Worm (Caenorhabditis elegans) whole organism, L4 larva: ENCODE measurements around the gene W01A11.7.

Source experiments
- D1046.2 ChIP-seq: fragments of 200-800 bp; sonication (Bioruptor generic); IDR thresholded peaks from 2 replicates; pipeline ENCODE4 v1.3.6; 2022; ENCODE audit warnings: missing genetic modification characterization, missing compliant biosample characterization
- F10B5.3 ChIP-seq: sonication (generic microtip); optimal IDR thresholded peaks from 2 replicates; lab custom pipeline; 2016; ENCODE audit warnings: mild to moderate bottlenecking, missing genetic modification characterization, missing compliant biosample characterization
- F44E2.7 ChIP-seq: fragments of 200-800 bp; sonication (Bioruptor generic); IDR thresholded peaks from 2 replicates; pipeline ENCODE4 v2.1.2; 2022; ENCODE audit warnings: missing genetic modification characterization, missing compliant biosample characterization
- R02D3.7 ChIP-seq: fragments of 150-350 bp; sonication (generic microtip); optimal IDR thresholded peaks from 3 replicates; lab custom pipeline; 2014; ENCODE audit warnings: missing biosample characterization, missing genetic modification characterization
- T20F7.1 ChIP-seq: fragments of 200-800 bp; sonication (Bioruptor generic); optimal IDR thresholded peaks from 2 replicates; lab custom pipeline; 2018; ENCODE audit warnings: mild to moderate bottlenecking, missing genetic modification characterization, missing compliant biosample characterization
- Y48G9A.11 ChIP-seq: fragments of 200-800 bp; sonication (Bioruptor generic); IDR thresholded peaks from 2 replicates; pipeline ENCODE4 v1.3.6; 2022; ENCODE audit warnings: missing genetic modification reagents, missing genetic modification characterization, missing compliant biosample characterization
- ZK546.5 ChIP-seq, 2 experiments: sonication (generic microtip); optimal IDR thresholded peaks; 2 replicates each; lab custom pipeline; 2017; ENCODE audit warnings: missing biosample characterization in 2 of 2, missing genetic modification characterization in 2 of 2
- aha-1 ChIP-seq: fragments of 150-350 bp; peaks from one replicate; lab custom pipeline; 2014; ENCODE audit warnings: missing biosample characterization, missing genetic modification characterization
- aly-2 ChIP-seq: sonication (generic microtip); optimal IDR thresholded peaks from 2 replicates; lab custom pipeline; 2018; ENCODE audit warnings: missing biosample characterization, missing genetic modification characterization
- attf-4 ChIP-seq: sonication (generic microtip); optimal IDR thresholded peaks from 3 replicates; lab custom pipeline; 2017; ENCODE audit warnings: missing biosample characterization, missing genetic modification characterization
- ceh-28 ChIP-seq: fragments of 150-350 bp; optimal IDR thresholded peaks from 2 replicates; lab custom pipeline; 2014; ENCODE audit warnings: missing biosample characterization, missing genetic modification reagents, missing genetic modification characterization
- ceh-44 ChIP-seq: fragments of 200-800 bp; sonication (Bioruptor generic); IDR thresholded peaks from 2 replicates; pipeline ENCODE4 v1.3.6; 2022; ENCODE audit warnings: missing genetic modification reagents, missing genetic modification characterization, missing compliant biosample characterization
- ceh-62 ChIP-seq: sonication (generic microtip); optimal IDR thresholded peaks from 2 replicates; lab custom pipeline; 2017; ENCODE audit warnings: missing biosample characterization, missing genetic modification characterization
- ces-1 ChIP-seq: fragments of 150-350 bp; sonication (generic microtip); optimal IDR thresholded peaks from 4 replicates; lab custom pipeline; 2014; ENCODE audit warnings: missing biosample characterization, missing genetic modification reagents, missing genetic modification characterization
- daf-12 ChIP-seq: fragments of 150-350 bp; optimal IDR thresholded peaks from 2 replicates; lab custom pipeline; 2014; ENCODE audit warnings: missing biosample characterization, missing genetic modification reagents, missing genetic modification characterization
- daf-8 ChIP-seq: fragments of 200-800 bp; sonication (Bioruptor generic); IDR thresholded peaks from 2 replicates; pipeline ENCODE4 v1.3.6; 2022; ENCODE audit warnings: missing genetic modification characterization, missing compliant biosample characterization
- dmd-6 ChIP-seq: fragments of 200-800 bp; sonication (Bioruptor generic); IDR thresholded peaks from 2 replicates; pipeline ENCODE4 v1.3.6; 2022; ENCODE audit warnings: missing genetic modification reagents, missing genetic modification characterization, missing compliant biosample characterization
- dmd-9 ChIP-seq: fragments of 200-800 bp; sonication (Bioruptor generic); IDR thresholded peaks from 2 replicates; pipeline ENCODE4 v1.3.6; 2022; ENCODE audit warnings: missing genetic modification reagents, missing genetic modification characterization, missing compliant biosample characterization
- egl-43 ChIP-seq: fragments of 200-800 bp; sonication (Bioruptor generic); IDR thresholded peaks from 2 replicates; pipeline ENCODE4 v1.3.6; 2022; ENCODE audit warnings: missing genetic modification reagents, missing genetic modification characterization, missing compliant biosample characterization
- fkh-10 ChIP-seq: fragments of 150-350 bp; optimal IDR thresholded peaks from 2 replicates; lab custom pipeline; 2014; ENCODE audit warnings: missing biosample characterization, missing genetic modification reagents, missing genetic modification characterization
- fos-1 ChIP-seq: fragments of 150-350 bp; optimal IDR thresholded peaks from 2 replicates; lab custom pipeline; 2014; ENCODE audit warnings: missing biosample characterization, missing genetic modification characterization
- hif-1 ChIP-seq, 2 experiments: sonication (generic microtip); optimal IDR thresholded peaks; 2 replicates each; lab custom pipeline; 2016 to 2017; ENCODE audit warnings: missing compliant biosample characterization in 2 of 2, missing genetic modification characterization in 2 of 2, missing genetic modification reagents in 2 of 2, missing genotype in 2 of 2, mild to moderate bottlenecking in 1 of 2
- hlh-11 ChIP-seq: fragments of 200-800 bp; sonication (Bioruptor generic); optimal IDR thresholded peaks from 2 replicates; lab custom pipeline; 2018; ENCODE audit warnings: mild to moderate bottlenecking, missing genetic modification characterization, missing compliant biosample characterization
- hmg-1.1 ChIP-seq: fragments of 200-800 bp; sonication (Bioruptor generic); IDR thresholded peaks from 2 replicates; pipeline ENCODE4 v1.3.6; 2022; ENCODE audit warnings: missing genetic modification reagents, missing genetic modification characterization, missing compliant biosample characterization
- jun-1 ChIP-seq: fragments of 150-350 bp; optimal IDR thresholded peaks from 2 replicates; lab custom pipeline; 2014; ENCODE audit warnings: missing biosample characterization, missing genetic modification reagents, missing genetic modification characterization
- lin-15B ChIP-seq: fragments of 150-350 bp; sonication (generic microtip); optimal IDR thresholded peaks from 3 replicates; lab custom pipeline; 2014; ENCODE audit warnings: missing biosample characterization, missing genetic modification characterization
- lin-29 ChIP-seq: fragments of 200-800 bp; sonication (Bioruptor generic); IDR thresholded peaks from 2 replicates; pipeline ENCODE4 v1.3.6; 2022; ENCODE audit warnings: missing genetic modification reagents, missing genetic modification characterization, missing compliant biosample characterization
- lin-39 ChIP-seq: fragments of 150-350 bp; optimal IDR thresholded peaks from 2 replicates; lab custom pipeline; 2014; ENCODE audit warnings: missing biosample characterization, missing genetic modification reagents, missing genetic modification characterization
- lsy-2 ChIP-seq, 2 experiments: fragments of 150-350 bp in 1 of 2; sonication (generic microtip) in 1 of 2; optimal IDR thresholded peaks; 2 replicates each; lab custom pipeline; 2014 to 2017; ENCODE audit warnings: missing biosample characterization in 2 of 2, missing genetic modification characterization in 2 of 2
- madf-5 ChIP-seq, 2 experiments: fragments of 200-800 bp; sonication (Bioruptor generic); IDR thresholded peaks; 2 replicates each; pipeline ENCODE4 v1.3.6; 2022; ENCODE audit warnings: missing compliant biosample characterization in 2 of 2, missing genetic modification characterization in 2 of 2
- madf-9 ChIP-seq: fragments of 200-800 bp; sonication (Bioruptor generic); conservative IDR thresholded peaks from 2 replicates; pipeline ENCODE4 v1.3.6; 2022; ENCODE audit warnings: missing genetic modification reagents, missing genetic modification characterization, missing compliant biosample characterization
- mdl-1 ChIP-seq, 2 experiments: fragments of 150-350 bp in 1 of 2; sonication (generic microtip) in 1 of 2; optimal IDR thresholded peaks; 2 replicates each; lab custom pipeline; 2014 to 2017; ENCODE audit warnings: missing biosample characterization in 2 of 2, missing genetic modification characterization in 2 of 2
- mdt-29 ChIP-seq: fragments of 200-800 bp; sonication (Bioruptor generic); IDR thresholded peaks from 2 replicates; pipeline ENCODE4 v1.3.6; 2022; ENCODE audit warnings: missing genetic modification reagents, missing genetic modification characterization, missing compliant biosample characterization
- mes-2 ChIP-seq: sonication (generic microtip); optimal IDR thresholded peaks from 2 replicates; lab custom pipeline; 2016; ENCODE audit warnings: missing genotype, mild to moderate bottlenecking, missing genetic modification characterization, missing compliant biosample characterization; ENCODE audit not compliant: poor library complexity, severe bottlenecking
- nhr-10 ChIP-seq: fragments of 150-350 bp; optimal IDR thresholded peaks from 2 replicates; lab custom pipeline; 2014; ENCODE audit warnings: missing biosample characterization, missing genetic modification characterization
- nhr-11 ChIP-seq: fragments of 150-350 bp; optimal IDR thresholded peaks from 2 replicates; lab custom pipeline; 2014; ENCODE audit warnings: missing biosample characterization, missing genetic modification characterization
- nhr-111 ChIP-seq: fragments of 200-800 bp; sonication (Bioruptor generic); optimal IDR thresholded peaks from 2 replicates; lab custom pipeline; 2018; ENCODE audit warnings: mild to moderate bottlenecking, missing genetic modification characterization, missing compliant biosample characterization
- nhr-77 ChIP-seq: fragments of 150-350 bp; optimal IDR thresholded peaks from 2 replicates; lab custom pipeline; 2014; ENCODE audit warnings: missing biosample characterization, missing genetic modification characterization
- pqm-1 ChIP-seq: sonication (generic microtip); optimal IDR thresholded peaks from 2 replicates; lab custom pipeline; 2017; ENCODE audit warnings: missing biosample characterization, missing genetic modification characterization
- saeg-2 ChIP-seq: fragments of 200-800 bp; sonication (Bioruptor generic); IDR thresholded peaks from 2 replicates; pipeline ENCODE4 v1.3.6; 2022; ENCODE audit warnings: missing genetic modification reagents, missing genetic modification characterization, missing compliant biosample characterization
- sdz-12 ChIP-seq: fragments of 200-800 bp; sonication (Bioruptor generic); optimal IDR thresholded peaks from 2 replicates; lab custom pipeline; 2018; ENCODE audit warnings: mild to moderate bottlenecking, missing genetic modification characterization, missing compliant biosample characterization
- skn-1 ChIP-seq: fragments of 150-350 bp; optimal IDR thresholded peaks from 2 replicates; lab custom pipeline; 2014; ENCODE audit warnings: missing biosample characterization, missing genetic modification characterization
- snpc-4 ChIP-seq: fragments of 150-350 bp; optimal IDR thresholded peaks from 2 replicates; lab custom pipeline; 2014; ENCODE audit warnings: missing biosample characterization, missing genetic modification characterization
- unc-39 ChIP-seq: sonication (generic microtip); optimal IDR thresholded peaks from 2 replicates; lab custom pipeline; 2017; ENCODE audit warnings: missing biosample characterization, missing genetic modification characterization
- unc-62 ChIP-seq, 3 experiments: fragments of 150-350 bp in 1 of 3; sonication (generic microtip); optimal IDR thresholded peaks in 2 of 3; peaks in 1 of 3; 1 replicate in 1 of 3; 2 replicates in 2 of 3; lab custom pipeline; 2014 to 2017; ENCODE audit warnings: missing biosample characterization in 3 of 3, missing genetic modification characterization in 3 of 3, missing genetic modification reagents in 3 of 3, missing genotype in 1 of 3
- zag-1 ChIP-seq: fragments of 150-350 bp; optimal IDR thresholded peaks from 2 replicates; lab custom pipeline; 2014; ENCODE audit warnings: missing biosample characterization, missing genetic modification characterization

W01A11.7 gene

ce11 chrV:6516491-6517304 lies 11.5 kb upstream of the W01A11.7 start, which contains the start of gene mdh-1 (continued):
- TF ChIP-seq mes-2 (tag; lab: Kevin White, UChicago) (peak; percentile 9), R02D3.7 (tag; lab: Kevin White, UChicago) (no peak)

- TF ChIP-seq madf-9 (GFP tag; lab: Robert Waterston, UW) = 0 out of 2 replicates have a peak, but pooled peaks have one; percentile 2
- TF ChIP-seq dmd-6 (GFP tag; lab: Robert Waterston, UW) = peak; percentile 12; the same call in 1 of the 2 replicates
- no peak for TF ChIP-seq fos-1 (tag; lab: Kevin White, UChicago)
- TF ChIP-seq, all 104 proteins: peak for 2
Measured at ce11 chrV:6515344-6515743, 10.2 kb upstream of the W01A11.7 start.

DNA sequence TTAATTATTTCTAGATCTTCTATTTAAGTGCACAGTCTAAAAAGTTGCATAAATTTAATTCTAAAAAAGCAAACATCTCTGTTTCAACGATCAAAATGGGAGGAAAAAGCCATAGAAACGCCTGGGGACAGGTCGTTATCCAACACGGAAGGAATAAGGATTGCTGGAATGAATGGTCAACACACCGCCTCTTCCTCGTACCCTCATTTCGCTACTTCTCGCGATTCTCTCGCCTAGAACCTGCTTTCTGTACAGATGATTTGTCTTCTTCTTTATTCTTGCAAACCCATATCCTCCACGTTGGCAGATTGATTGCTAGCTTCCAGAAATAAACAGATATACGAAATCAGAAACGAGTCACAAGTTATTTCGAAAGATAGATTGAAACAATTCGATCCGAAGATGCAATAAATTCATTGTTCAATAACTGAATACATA lies 9.7 kb upstream of the W01A11.7 start, which contains the start of gene dpy-11:
dpy-11 (minus strand) TSS at position 354 of the 438 bp plus-strand sequence.
- no peak for TF ChIP-seq fkh-10
- peak; percentile 39 for TF ChIP-seq nhr-77
- no peak for TF ChIP-seq ceh-28 (tag; lab: Kevin White, UChicago)
- peak; percentile 36; the same call in 1 of the 2 replicates for TF ChIP-seq Y48G9A.11 (GFP tag; lab: Robert Waterston, UW)
- no peak for TF ChIP-seq lin-15B (tag; lab: Kevin White, UChicago)
- TF ChIP-seq egl-43 (GFP tag; lab: Robert Waterston, UW) = no peak
- no peak for TF ChIP-seq dmd-9 (GFP tag; lab: Robert Waterston, UW)
- TF ChIP-seq attf-4 (tag; lab: Kevin White, UChicago) = no peak
- no peak for TF ChIP-seq unc-39 (tag; lab: Kevin White, UChicago)
- TF ChIP-seq lin-39 (tag; lab: Kevin White, UChicago) = no peak
- TF ChIP-seq hlh-11 (tag; lab: Kevin White, UChicago) = peak; percentile 79
- TF ChIP-seq daf-8 (GFP tag; lab: Robert Waterston, UW) = no peak
- TF ChIP-seq ZK546.5 (tag; optimal IDR thresholded peaks at IDR 0.05; lab: Kevin White, UChicago) = no peak
- no peak for TF ChIP-seq F10B5.3
- no peak for TF ChIP-seq F44E2.7
- TF ChIP-seq hmg-1.1 (GFP tag; lab: Robert Waterston, UW) = peak; percentile 45
- TF ChIP-seq aly-2 (tag; lab: Kevin White, UChicago) = no peak
- no peak for TF ChIP-seq ceh-62
- no peak for TF ChIP-seq skn-1 (tag; lab: Kevin White, UChicago)
- no peak for TF ChIP-seq nhr-10
- TF ChIP-seq zag-1 (tag; lab: Kevin White, UChicago) = no peak
- TF ChIP-seq ceh-44 = no peak
- TF ChIP-seq pqm-1 (tag; lab: Kevin White, UChicago) = no peak
- peak; percentile 98 for TF ChIP-seq aha-1 (tag; lab: Kevin White, UChicago)
- TF ChIP-seq sdz-12 (GFP tag; lab: Kevin White, UChicago) = peak; percentile 90
- no peak for TF ChIP-seq unc-62 (GFP tag; optimal IDR thresholded peaks at IDR 0.05 in 1 of 2; lab: Kevin White, UChicago)
- TF ChIP-seq unc-62 (tag; optimal IDR thresholded peaks at IDR 0.05; lab: Kevin White, UChicago) = no peak
- TF ChIP-seq madf-5 (GFP tag; IDR thresholded peaks at IDR 0.05; lab: Robert Waterston, UW) = no peak
- peak in 1 of 2 experiments; percentile 48 for TF ChIP-seq mdl-1 (tag; optimal IDR thresholded peaks at IDR 0.05; lab: Kevin White, UChicago)
- peak in 1 of 2 experiments; percentile 20 for TF ChIP-seq hif-1 (tag; optimal IDR thresholded peaks at IDR 0.05; lab: Kevin White, UChicago)
- TF ChIP-seq D1046.2 (GFP tag; lab: Robert Waterston, UW) = no peak
- TF ChIP-seq mdt-29 (GFP tag; lab: Robert Waterston, UW) = peak; percentile 49; the same call in 1 of the 2 replicates
- TF ChIP-seq T20F7.1 (GFP tag; lab: Kevin White, UChicago) = peak; percentile 37
- TF ChIP-seq nhr-111 (GFP tag; lab: Kevin White, UChicago) = no peak
- TF ChIP-seq lsy-2 (tag; optimal IDR thresholded peaks at IDR 0.05; lab: Kevin White, UChicago) = peak; percentile 49 to 58
- TF ChIP-seq ces-1 (GFP tag; lab: Kevin White, UChicago) = no peak
- no peak for TF ChIP-seq daf-12 (tag; lab: Kevin White, UChicago)
- no peak for TF ChIP-seq snpc-4 (tag; lab: Kevin White, UChicago)
- peak; percentile 59; the same call in 1 of the 2 replicates for TF ChIP-seq madf-9 (GFP tag; lab: Robert Waterston, UW)
- no peak for TF ChIP-seq lin-29
- no peak for TF ChIP-seq nhr-11
- TF ChIP-seq saeg-2 (GFP tag; lab: Robert Waterston, UW) = no peak
- TF ChIP-seq jun-1 (tag; lab: Kevin White, UChicago) = no peak
